Fruit fly (Drosophila melanogaster) whole organism, embryonic: ENCODE measurements around the gene Dfd.

Source experiments
- Aef1 ChIP-seq: fragments of 200-800 bp; sonication (Bioruptor generic); IDR thresholded peaks from 3 replicates; pipeline ENCODE4 v1.3.6; 2022; ENCODE audit warnings: missing biosample characterization, missing genetic modification characterization
- CG10267 ChIP-seq: fragments of 200-800 bp; sonication (Bioruptor generic); optimal IDR thresholded peaks from 2 replicates; lab custom pipeline; 2018; ENCODE audit warnings: missing biosample characterization, mild to moderate bottlenecking, missing genetic modification characterization, moderate library complexity
- CG12769 ChIP-seq: fragments of 200-800 bp; sonication (Bioruptor generic); optimal IDR thresholded peaks from 2 replicates; lab custom pipeline; 2019; ENCODE audit warnings: missing biosample characterization, mild to moderate bottlenecking, missing genetic modification characterization, moderate library complexity
- CG14860 ChIP-seq: fragments of 200-800 bp; sonication (Bioruptor generic); IDR thresholded peaks from 3 replicates; pipeline ENCODE4 v1.3.6; 2022; ENCODE audit warnings: missing biosample characterization, missing genetic modification characterization; ENCODE audit not compliant: partially characterized antibody
- CG15601 ChIP-seq: fragments of 200-800 bp; sonication (Bioruptor generic); optimal IDR thresholded peaks from 3 replicates; lab custom pipeline; 2019; ENCODE audit warnings: missing biosample characterization, mild to moderate bottlenecking, missing genetic modification characterization, moderate library complexity
- CG18011 ChIP-seq: fragments of 200-800 bp; sonication (Bioruptor generic); optimal IDR thresholded peaks from 2 replicates; lab custom pipeline; 2017; ENCODE audit warnings: missing biosample characterization, missing genetic modification characterization, mild to moderate bottlenecking, moderate library complexity, missing genotype
- CG18262 ChIP-seq: fragments of 200-800 bp; optimal IDR thresholded peaks from 3 replicates; lab custom pipeline; 2019; ENCODE audit warnings: missing biosample characterization, mild to moderate bottlenecking, missing genetic modification characterization, moderate library complexity
- CG1832 ChIP-seq: fragments of 200-800 bp; sonication (Bioruptor generic); optimal IDR thresholded peaks from 2 replicates; lab custom pipeline; 2017; ENCODE audit warnings: missing biosample characterization, mild to moderate bottlenecking, missing genetic modification characterization, inconsistent platforms
- CG18599 ChIP-seq: fragments of 200-800 bp; sonication (Bioruptor generic); optimal IDR thresholded peaks from 3 replicates; lab custom pipeline; 2017; ENCODE audit warnings: missing biosample characterization, missing genetic modification characterization, mild to moderate bottlenecking, moderate library complexity, missing genetic modification reagents
- CG3407 ChIP-seq: fragments of 200-800 bp; sonication (Bioruptor generic); optimal IDR thresholded peaks from 2 replicates; lab custom pipeline; 2018; ENCODE audit warnings: missing biosample characterization, mild to moderate bottlenecking, missing genetic modification characterization
- CG5953 ChIP-seq: fragments of 200-800 bp; sonication (Bioruptor generic); IDR thresholded peaks from 2 replicates; pipeline ENCODE4 v1.3.6; 2022; ENCODE audit warnings: missing biosample characterization, missing genetic modification characterization
- CG6689 ChIP-seq: fragments of 200-800 bp; sonication (Bioruptor generic); IDR thresholded peaks from 2 replicates; pipeline ENCODE4 v1.3.6; 2022; ENCODE audit warnings: missing biosample characterization, missing genetic modification characterization
- CG6791 ChIP-seq: fragments of 200-800 bp; sonication (Bioruptor generic); IDR thresholded peaks from 3 replicates; pipeline ENCODE4 v1.3.6; 2022; ENCODE audit warnings: missing biosample characterization, missing genetic modification characterization; ENCODE audit not compliant: partially characterized antibody
- CG6813 ChIP-seq: fragments of 200-800 bp; sonication (Bioruptor generic); optimal IDR thresholded peaks from 2 replicates; lab custom pipeline; 2017; ENCODE audit warnings: missing biosample characterization, missing genetic modification characterization, mild to moderate bottlenecking, moderate library complexity, missing genetic modification reagents
- CG7556 ChIP-seq: fragments of 200-800 bp; sonication (Bioruptor generic); optimal IDR thresholded peaks from 2 replicates; lab custom pipeline; 2017; ENCODE audit warnings: missing biosample characterization, mild to moderate bottlenecking, missing genetic modification characterization
- CG8359 ChIP-seq: fragments of 200-800 bp; sonication (Bioruptor generic); optimal IDR thresholded peaks from 2 replicates; lab custom pipeline; 2017; ENCODE audit warnings: missing biosample characterization, mild to moderate bottlenecking, missing genetic modification characterization, borderline replicate concordance
- CG8478 ChIP-seq: fragments of >200 bp; optimal IDR thresholded peaks from 2 replicates; lab custom pipeline; 2018
- CG9797 ChIP-seq: fragments of 200-800 bp; sonication (Bioruptor generic); optimal IDR thresholded peaks from 3 replicates; lab custom pipeline; 2018; ENCODE audit warnings: missing biosample characterization, mild to moderate bottlenecking, missing genetic modification characterization
- Dbx ChIP-seq: fragments of 200-800 bp; sonication (Bioruptor generic); IDR thresholded peaks from 3 replicates; pipeline ENCODE4 v1.3.6; 2022; ENCODE audit warnings: missing biosample characterization, missing genetic modification characterization
- Deaf1 ChIP-seq: fragments of 200-800 bp; optimal IDR thresholded peaks from 3 replicates; lab custom pipeline; 2019; ENCODE audit warnings: missing biosample characterization, mild to moderate bottlenecking, missing genetic modification characterization, moderate library complexity
- Dll ChIP-seq: fragments of 200-800 bp; sonication (Bioruptor generic); IDR thresholded peaks from 4 replicates; pipeline ENCODE4 v1.3.6; 2022; ENCODE audit warnings: missing biosample characterization, missing genetic modification characterization; ENCODE audit not compliant: partially characterized antibody
- Mad ChIP-seq: fragments of 200-800 bp; sonication (Bioruptor generic); optimal IDR thresholded peaks from 2 replicates; lab custom pipeline; 2016; ENCODE audit warnings: missing biosample characterization, missing genetic modification characterization
- Pdp1 ChIP-seq, 2 experiments: fragments of 200-800 bp; sonication (Bioruptor generic); optimal IDR thresholded peaks; 3 replicates each; lab custom pipeline; 2016; ENCODE audit warnings: missing biosample characterization in 2 of 2, missing genetic modification characterization in 2 of 2, mild to moderate bottlenecking in 1 of 2, moderate library complexity in 1 of 2
- Ptx1 ChIP-seq: fragments of 200-800 bp; sonication (Bioruptor generic); IDR thresholded peaks from 2 replicates; pipeline ENCODE4 v1.3.6; 2022; ENCODE audit warnings: missing biosample characterization, missing genetic modification characterization
- Scr ChIP-seq: fragments of 200-800 bp; sonication (Bioruptor generic); IDR thresholded peaks from 2 replicates; pipeline ENCODE4 v1.3.6; 2022; ENCODE audit warnings: missing biosample characterization, missing genetic modification characterization; ENCODE audit not compliant: partially characterized antibody
- TFAM ChIP-seq: fragments of 200-800 bp; sonication (Bioruptor generic); optimal IDR thresholded peaks from 2 replicates; lab custom pipeline; 2017; ENCODE audit warnings: missing biosample characterization, missing genetic modification characterization, inconsistent platforms
- Trl ChIP-seq, 3 experiments: fragments of >200 bp in 2 of 3; fragments of 200-800 bp in 1 of 3; sonication (Bioruptor generic) in 1 of 3; optimal IDR thresholded peaks; 2 replicates in 1 of 3; 3 replicates in 2 of 3; lab custom pipeline; 2016 to 2017; ENCODE audit warnings: missing biosample characterization in 1 of 3, missing genetic modification characterization in 1 of 3
- chm ChIP-seq: fragments of 200-800 bp; sonication (Bioruptor generic); IDR thresholded peaks from 2 replicates; pipeline ENCODE4 v1.3.6; 2022; ENCODE audit warnings: missing biosample characterization, missing genetic modification characterization
- dmrt11E ChIP-seq: fragments of 200-800 bp; sonication (Bioruptor generic); optimal IDR thresholded peaks from 3 replicates; lab custom pipeline; 2018; ENCODE audit warnings: missing biosample characterization, mild to moderate bottlenecking, missing genetic modification characterization, moderate library complexity
- dmrt99B ChIP-seq: fragments of 200-800 bp; sonication (Bioruptor generic); optimal IDR thresholded peaks from 2 replicates; lab custom pipeline; 2018; ENCODE audit warnings: missing biosample characterization, mild to moderate bottlenecking, missing genetic modification characterization, moderate library complexity
- eve ChIP-seq, 2 experiments: fragments of >200 bp; optimal IDR thresholded peaks; 2 replicates each; lab custom pipeline; 2017; ENCODE audit warnings: missing biosample characterization in 2 of 2, missing genetic modification characterization in 2 of 2
- klu ChIP-seq: fragments of 200-800 bp; sonication (Bioruptor generic); IDR thresholded peaks from 2 replicates; pipeline ENCODE4 v1.3.6; 2022; ENCODE audit warnings: missing biosample characterization, missing genetic modification characterization
- kni ChIP-seq: fragments of 200-800 bp; sonication (Bioruptor generic); optimal IDR thresholded peaks from 3 replicates; lab custom pipeline; 2017; ENCODE audit warnings: mild to moderate bottlenecking, missing biosample characterization, missing genetic modification reagents, missing genetic modification characterization
- knrl ChIP-seq: fragments of 200-800 bp; sonication (Bioruptor generic); IDR thresholded peaks from 3 replicates; pipeline ENCODE4 v1.3.6; 2022; ENCODE audit warnings: missing biosample characterization, missing genetic modification characterization; ENCODE audit not compliant: partially characterized antibody
- lab ChIP-seq: fragments of 200-800 bp; sonication (Bioruptor generic); optimal IDR thresholded peaks from 3 replicates; lab custom pipeline; 2017; ENCODE audit warnings: missing biosample characterization, missing genetic modification characterization, mild to moderate bottlenecking, moderate library complexity, missing genetic modification reagents
- lov ChIP-seq, 2 experiments: fragments of 200-800 bp in 1 of 2; fragments of >200 bp in 1 of 2; sonication (Bioruptor generic) in 1 of 2; IDR thresholded peaks in 1 of 2; optimal IDR thresholded peaks in 1 of 2; 2 replicates in 1 of 2; 3 replicates in 1 of 2; pipeline versions ENCODE4 v1.3.6 to Lab custom; 2017 to 2022; ENCODE audit warnings: missing biosample characterization in 1 of 2, missing genetic modification characterization in 1 of 2
- phol ChIP-seq: fragments of 200-800 bp; sonication (Bioruptor generic); optimal IDR thresholded peaks from 3 replicates; lab custom pipeline; 2018; ENCODE audit warnings: missing biosample characterization, mild to moderate bottlenecking, missing genetic modification characterization, moderate library complexity
- prd ChIP-seq, 3 experiments: fragments of >200 bp in 2 of 3; fragments of 200-800 bp in 1 of 3; sonication (Bioruptor generic) in 1 of 3; optimal IDR thresholded peaks in 2 of 3; IDR thresholded peaks in 1 of 3; 2 replicates in 2 of 3; 3 replicates in 1 of 3; pipeline versions ENCODE4 v1.3.6 to Lab custom; 2017 to 2022; ENCODE audit warnings: missing biosample characterization in 1 of 3, missing genetic modification characterization in 1 of 3
- sc ChIP-seq, 3 experiments: fragments of >200 bp in 2 of 3; fragments of 200-800 bp in 1 of 3; sonication (Bioruptor generic) in 1 of 3; optimal IDR thresholded peaks; 2 replicates in 2 of 3; 3 replicates in 1 of 3; lab custom pipeline; 2017; ENCODE audit warnings: mild to moderate bottlenecking in 1 of 3, missing biosample characterization in 1 of 3, missing genetic modification characterization in 1 of 3, missing genetic modification reagents in 1 of 3
- scrt ChIP-seq: fragments of 200-800 bp; sonication (Bioruptor generic); optimal IDR thresholded peaks from 2 replicates; lab custom pipeline; 2018; ENCODE audit warnings: missing biosample characterization, mild to moderate bottlenecking, missing genetic modification characterization, moderate library complexity
- seq ChIP-seq: fragments of 200-800 bp; sonication (Bioruptor generic); IDR thresholded peaks from 2 replicates; pipeline ENCODE4 v1.3.6; 2022; ENCODE audit warnings: missing biosample characterization, missing genetic modification characterization
- sqz ChIP-seq: fragments of 200-800 bp; sonication (Bioruptor generic); optimal IDR thresholded peaks from 3 replicates; lab custom pipeline; 2018; ENCODE audit warnings: missing biosample characterization, mild to moderate bottlenecking, missing genetic modification characterization
- stwl ChIP-seq: fragments of 200-800 bp; sonication (Bioruptor generic); optimal IDR thresholded peaks from 3 replicates; lab custom pipeline; 2018; ENCODE audit warnings: missing biosample characterization, mild to moderate bottlenecking, missing genetic modification characterization, moderate library complexity
- tin ChIP-seq: fragments of 200-800 bp; sonication (Bioruptor generic); optimal IDR thresholded peaks from 3 replicates; lab custom pipeline; 2016; ENCODE audit warnings: missing biosample characterization, missing genetic modification characterization
- zf30C ChIP-seq: fragments of 200-800 bp; sonication (Bioruptor generic); optimal IDR thresholded peaks from 3 replicates; lab custom pipeline; 2018; ENCODE audit warnings: missing biosample characterization, mild to moderate bottlenecking, missing genetic modification characterization

Gene Dfd

dm6 chr3R:6816272-6816980 lies 24.8 kb downstream of the Dfd start (continued):
- TF ChIP-seq lov (optimal IDR thresholded peaks at IDR 0.05; lab: Kevin White, UChicago) (no peak), lov (GFP tag; IDR thresholded peaks at IDR 0.05; lab: Robert Waterston, UW) (0 out of 3 replicates have a peak, but pooled peaks have one; percentile 41), Pdp1 (GFP tag; optimal IDR thresholded peaks at IDR 0.05; lab: Kevin White, UChicago) (peak in 1 of 2 experiments; percentile 64), zf30C (GFP tag; lab: Kevin White, UChicago) (peak; percentile 87), CG1832 (GFP tag; lab: Kevin White, UChicago) (no peak), CG8478 (lab: Kevin White, UChicago) (no peak), prd (optimal IDR thresholded peaks at IDR 0.05; lab: Kevin White, UChicago) (no peak), prd (GFP tag; IDR thresholded peaks at IDR 0.05; lab: Robert Waterston, UW) (peak; percentile 5; the same call in 1 of the 3 replicates), Dbx (no peak), CG8359 (GFP tag; lab: Kevin White, UChicago) (no peak), CG14860 (GFP tag; lab: Robert Waterston, UW) (no peak), Deaf1 (tag; lab: Kevin White, UChicago) (peak; percentile 73), lab (peak; percentile 15), dmrt11E (tag; lab: Kevin White, UChicago) (peak; percentile 42), dmrt99B (peak; percentile 18), klu (GFP tag; lab: Robert Waterston, UW) (no peak), CG3407 (GFP tag; lab: Kevin White, UChicago) (no peak), CG6791 (GFP tag; lab: Robert Waterston, UW) (peak; percentile 46; the same call in 1 of the 3 replicates), CG9797 (GFP tag; lab: Kevin White, UChicago) (no peak), phol (tag; lab: Kevin White, UChicago) (peak; percentile 27), kni (GFP tag; lab: Kevin White, UChicago) (peak; percentile 59), Mad (GFP tag; lab: Kevin White, UChicago) (no peak), sc (optimal IDR thresholded peaks at IDR 0.05; lab: Kevin White, UChicago) (no peak), sc (GFP tag; optimal IDR thresholded peaks at IDR 0.05; lab: Kevin White, UChicago) (peak; percentile 9), eve (GFP tag; optimal IDR thresholded peaks at IDR 0.05; lab: Kevin White, UChicago) (peak in 1 of 2 experiments; percentile 15), CG12769 (tag; lab: Kevin White, UChicago) (peak; percentile 96), CG7556 (GFP tag; lab: Kevin White, UChicago) (peak; percentile 54), Ptx1 (GFP tag; lab: Robert Waterston, UW) (peak; percentile 11; the same call in 1 of the 2 replicates), CG18011 (GFP tag; lab: Kevin White, UChicago) (no peak), Trl (optimal IDR thresholded peaks at IDR 0.05; lab: Kevin White, UChicago) (peak; percentile 36 to 74), Trl (GFP tag; optimal IDR thresholded peaks at IDR 0.05; lab: Kevin White, UChicago) (peak; percentile 25), CG18262 (tag; lab: Kevin White, UChicago) (peak; percentile 62), CG6689 (GFP tag; lab: Robert Waterston, UW) (0 out of 2 replicates have a peak, but pooled peaks have one; percentile 10), sqz (GFP tag; lab: Kevin White, UChicago) (no peak), CG15601 (peak; percentile 31), Dll (GFP tag; lab: Robert Waterston, UW) (no peak), CG6813 (GFP tag; lab: Kevin White, UChicago) (peak; percentile 0), knrl (no peak), CG10267 (tag; lab: Kevin White, UChicago) (peak; percentile 26), TFAM (GFP tag; lab: Kevin White, UChicago) (no peak), tin (GFP tag; lab: Kevin White, UChicago) (no peak), Scr (GFP tag; lab: Robert Waterston, UW) (peak; percentile 59), Aef1 (GFP tag; lab: Robert Waterston, UW) (no peak), stwl (tag; lab: Kevin White, UChicago) (no peak), seq (GFP tag; lab: Robert Waterston, UW) (peak; percentile 72), CG18599 (GFP tag; lab: Kevin White, UChicago) (peak; percentile 28), scrt (peak; percentile 29), chm (GFP tag; lab: Robert Waterston, UW) (peak; percentile 61; the same call in 1 of the 2 replicates), CG5953 (GFP tag; lab: Robert Waterston, UW) (0 out of 2 replicates have a peak, but pooled peaks have one; percentile 11)
